Worm (Caenorhabditis elegans) whole organism, L4 larva: ENCODE data around the gene knl-1.

Experiments used
- F49E8.2 ChIP-seq: sonication (generic microtip); optimal IDR thresholded peaks from 2 replicates; lab custom pipeline; 2016; ENCODE audit warnings: missing compliant biosample characterization, mild to moderate bottlenecking, missing genetic modification characterization, borderline replicate concordance
- R02D3.7 ChIP-seq: fragments of 150-350 bp; sonication (generic microtip); optimal IDR thresholded peaks from 3 replicates; lab custom pipeline; 2014; ENCODE audit warnings: missing biosample characterization, missing genetic modification characterization
- T20F7.1 ChIP-seq: fragments of 200-800 bp; sonication (Bioruptor generic); optimal IDR thresholded peaks from 2 replicates; lab custom pipeline; 2018; ENCODE audit warnings: mild to moderate bottlenecking, missing genetic modification characterization, missing compliant biosample characterization
- Y48G9A.11 ChIP-seq: fragments of 200-800 bp; sonication (Bioruptor generic); IDR thresholded peaks from 2 replicates; pipeline ENCODE4 v1.3.6; 2022; ENCODE audit warnings: missing genetic modification reagents, missing genetic modification characterization, missing compliant biosample characterization
- Y75B8A.6 ChIP-seq: fragments of 200-800 bp; sonication (Bioruptor generic); IDR thresholded peaks from 2 replicates; pipeline ENCODE4 v1.3.6; 2022; ENCODE audit warnings: missing genetic modification reagents, missing genetic modification characterization, missing compliant biosample characterization
- ZK337.2 ChIP-seq: fragments of 200-800 bp; sonication (Bioruptor generic); IDR thresholded peaks from 2 replicates; pipeline ENCODE4 v1.3.6; 2022; ENCODE audit warnings: missing genetic modification reagents, missing genetic modification characterization, missing compliant biosample characterization
- aly-2 ChIP-seq: sonication (generic microtip); optimal IDR thresholded peaks from 2 replicates; lab custom pipeline; 2018; ENCODE audit warnings: missing biosample characterization, missing genetic modification characterization
- arid-1 ChIP-seq: fragments of 200-800 bp; sonication (Bioruptor generic); conservative IDR thresholded peaks from 2 replicates; pipeline ENCODE4 v1.3.6; 2022; ENCODE audit warnings: missing genetic modification reagents, missing genetic modification characterization, missing compliant biosample characterization
- ceh-20 ChIP-seq: fragments of 200-800 bp; sonication (Bioruptor generic); IDR thresholded peaks from 2 replicates; pipeline ENCODE4 v1.3.6; 2022; ENCODE audit warnings: missing genetic modification reagents, missing genetic modification characterization, missing compliant biosample characterization
- ceh-28 ChIP-seq: fragments of 150-350 bp; optimal IDR thresholded peaks from 2 replicates; lab custom pipeline; 2014; ENCODE audit warnings: missing biosample characterization, missing genetic modification reagents, missing genetic modification characterization
- ceh-32 ChIP-seq: sonication (generic microtip); optimal IDR thresholded peaks from 2 replicates; lab custom pipeline; 2016; ENCODE audit warnings: mild to moderate bottlenecking, missing genetic modification characterization, missing compliant biosample characterization; ENCODE audit not compliant: poor library complexity
- ceh-44 ChIP-seq: fragments of 200-800 bp; sonication (Bioruptor generic); IDR thresholded peaks from 2 replicates; pipeline ENCODE4 v1.3.6; 2022; ENCODE audit warnings: missing genetic modification reagents, missing genetic modification characterization, missing compliant biosample characterization
- ceh-82 ChIP-seq: sonication (generic microtip); optimal IDR thresholded peaks from 2 replicates; lab custom pipeline; 2017; ENCODE audit warnings: missing biosample characterization, missing genetic modification characterization
- daf-8 ChIP-seq: fragments of 200-800 bp; sonication (Bioruptor generic); IDR thresholded peaks from 2 replicates; pipeline ENCODE4 v1.3.6; 2022; ENCODE audit warnings: missing genetic modification characterization, missing compliant biosample characterization
- dmd-6 ChIP-seq: fragments of 200-800 bp; sonication (Bioruptor generic); IDR thresholded peaks from 2 replicates; pipeline ENCODE4 v1.3.6; 2022; ENCODE audit warnings: missing genetic modification reagents, missing genetic modification characterization, missing compliant biosample characterization
- dmd-9 ChIP-seq: fragments of 200-800 bp; sonication (Bioruptor generic); IDR thresholded peaks from 2 replicates; pipeline ENCODE4 v1.3.6; 2022; ENCODE audit warnings: missing genetic modification reagents, missing genetic modification characterization, missing compliant biosample characterization
- dpl-1 ChIP-seq: fragments of 150-350 bp; optimal IDR thresholded peaks from 2 replicates; lab custom pipeline; 2014; ENCODE audit warnings: missing biosample characterization, missing genetic modification reagents, missing genetic modification characterization
- duxl-1 ChIP-seq: sonication (generic microtip); optimal IDR thresholded peaks from 2 replicates; lab custom pipeline; 2016; ENCODE audit warnings: mild to moderate bottlenecking, missing genetic modification characterization, moderate library complexity, missing compliant biosample characterization; ENCODE audit not compliant: poor library complexity
- egl-27 ChIP-seq: sonication (generic microtip); optimal IDR thresholded peaks from 3 replicates; lab custom pipeline; 2017; ENCODE audit warnings: missing biosample characterization, missing genetic modification reagents, missing genetic modification characterization
- egl-43 ChIP-seq: fragments of 200-800 bp; sonication (Bioruptor generic); IDR thresholded peaks from 2 replicates; pipeline ENCODE4 v1.3.6; 2022; ENCODE audit warnings: missing genetic modification reagents, missing genetic modification characterization, missing compliant biosample characterization
- fkh-10 ChIP-seq: fragments of 150-350 bp; optimal IDR thresholded peaks from 2 replicates; lab custom pipeline; 2014; ENCODE audit warnings: missing biosample characterization, missing genetic modification reagents, missing genetic modification characterization
- fos-1 ChIP-seq: fragments of 150-350 bp; optimal IDR thresholded peaks from 2 replicates; lab custom pipeline; 2014; ENCODE audit warnings: missing biosample characterization, missing genetic modification characterization
- gei-8 ChIP-seq: fragments of 200-800 bp; sonication (Bioruptor generic); optimal IDR thresholded peaks from 2 replicates; lab custom pipeline; 2018; ENCODE audit warnings: mild to moderate bottlenecking, missing genetic modification characterization, missing compliant biosample characterization
- hif-1 ChIP-seq, 2 experiments: sonication (generic microtip); optimal IDR thresholded peaks; 2 replicates each; lab custom pipeline; 2016 to 2017; ENCODE audit warnings: missing compliant biosample characterization in 2 of 2, missing genetic modification characterization in 2 of 2, missing genetic modification reagents in 2 of 2, missing genotype in 2 of 2, mild to moderate bottlenecking in 1 of 2
- hlh-30 ChIP-seq: sonication (generic microtip); optimal IDR thresholded peaks from 2 replicates; lab custom pipeline; 2017; ENCODE audit warnings: antibody characterized with exemption, mild to moderate bottlenecking, missing genetic modification characterization, missing compliant biosample characterization; ENCODE audit not compliant: insufficient read depth
- lim-7 ChIP-seq: fragments of 200-800 bp; sonication (Bioruptor generic); IDR thresholded peaks from 2 replicates; pipeline ENCODE4 v1.3.6; 2022; ENCODE audit warnings: missing genetic modification characterization, missing compliant biosample characterization
- lin-13 ChIP-seq: fragments of 150-350 bp; optimal IDR thresholded peaks from 2 replicates; lab custom pipeline; 2014; ENCODE audit warnings: missing biosample characterization, missing genetic modification reagents, missing genetic modification characterization
- lin-38 ChIP-seq: fragments of 200-800 bp; sonication (Bioruptor generic); IDR thresholded peaks from 2 replicates; pipeline ENCODE4 v1.3.6; 2022; ENCODE audit warnings: missing genetic modification reagents, missing genetic modification characterization, missing compliant biosample characterization
- lir-3 ChIP-seq: sonication (generic microtip); optimal IDR thresholded peaks from 2 replicates; lab custom pipeline; 2016; ENCODE audit warnings: mild to moderate bottlenecking, missing genetic modification characterization, missing compliant biosample characterization
- madf-5 ChIP-seq, 2 experiments: fragments of 200-800 bp; sonication (Bioruptor generic); IDR thresholded peaks; 2 replicates each; pipeline ENCODE4 v1.3.6; 2022; ENCODE audit warnings: missing compliant biosample characterization in 2 of 2, missing genetic modification characterization in 2 of 2
- madf-9 ChIP-seq: fragments of 200-800 bp; sonication (Bioruptor generic); conservative IDR thresholded peaks from 2 replicates; pipeline ENCODE4 v1.3.6; 2022; ENCODE audit warnings: missing genetic modification reagents, missing genetic modification characterization, missing compliant biosample characterization
- mxl-2 ChIP-seq: fragments of 200-800 bp; sonication (Bioruptor generic); conservative IDR thresholded peaks from 2 replicates; pipeline ENCODE4 v1.3.6; 2022; ENCODE audit warnings: missing genetic modification reagents, missing genetic modification characterization, missing compliant biosample characterization
- mxl-3 ChIP-seq: fragments of 200-800 bp; sonication (Bioruptor generic); optimal IDR thresholded peaks from 2 replicates; lab custom pipeline; 2018; ENCODE audit warnings: mild to moderate bottlenecking, missing genetic modification characterization, missing compliant biosample characterization
- nhr-10 ChIP-seq: fragments of 150-350 bp; optimal IDR thresholded peaks from 2 replicates; lab custom pipeline; 2014; ENCODE audit warnings: missing biosample characterization, missing genetic modification characterization
- nhr-11 ChIP-seq: fragments of 150-350 bp; optimal IDR thresholded peaks from 2 replicates; lab custom pipeline; 2014; ENCODE audit warnings: missing biosample characterization, missing genetic modification characterization
- nhr-25 ChIP-seq: sonication (generic microtip); optimal IDR thresholded peaks from 2 replicates; lab custom pipeline; 2017; ENCODE audit warnings: missing genetic modification characterization, mild to moderate bottlenecking, missing compliant biosample characterization, antibody characterized with exemption, moderate library complexity, borderline replicate concordance; ENCODE audit not compliant: insufficient read depth
- nhr-28 ChIP-seq: fragments of 150-350 bp; optimal IDR thresholded peaks from 2 replicates; lab custom pipeline; 2014; ENCODE audit warnings: missing biosample characterization, missing genetic modification characterization
- nhr-77 ChIP-seq: fragments of 150-350 bp; optimal IDR thresholded peaks from 2 replicates; lab custom pipeline; 2014; ENCODE audit warnings: missing biosample characterization, missing genetic modification characterization
- php-3 ChIP-seq: fragments of 200-800 bp; sonication (Bioruptor generic); IDR thresholded peaks from 2 replicates; pipeline ENCODE4 v1.3.6; 2022; ENCODE audit warnings: missing genetic modification reagents, missing genetic modification characterization, missing compliant biosample characterization
- pqm-1 ChIP-seq: sonication (generic microtip); optimal IDR thresholded peaks from 2 replicates; lab custom pipeline; 2017; ENCODE audit warnings: missing biosample characterization, missing genetic modification characterization
- sdz-12 ChIP-seq: fragments of 200-800 bp; sonication (Bioruptor generic); optimal IDR thresholded peaks from 2 replicates; lab custom pipeline; 2018; ENCODE audit warnings: mild to moderate bottlenecking, missing genetic modification characterization, missing compliant biosample characterization
- set-16 ChIP-seq: fragments of 200-800 bp; sonication (Bioruptor generic); IDR thresholded peaks from 2 replicates; pipeline ENCODE4 v1.3.6; 2022; ENCODE audit warnings: missing genetic modification reagents, missing genetic modification characterization, missing compliant biosample characterization
- snpc-1.2 ChIP-seq: fragments of 200-800 bp; sonication (Bioruptor generic); IDR thresholded peaks from 2 replicates; pipeline ENCODE4 v1.3.6; 2022; ENCODE audit warnings: missing genetic modification reagents, missing genetic modification characterization, missing compliant biosample characterization
- snpc-4 ChIP-seq: fragments of 150-350 bp; optimal IDR thresholded peaks from 2 replicates; lab custom pipeline; 2014; ENCODE audit warnings: missing biosample characterization, missing genetic modification characterization
- spr-1 ChIP-seq: sonication (generic microtip); optimal IDR thresholded peaks from 2 replicates; lab custom pipeline; 2016; ENCODE audit warnings: mild to moderate bottlenecking, missing genetic modification characterization, missing compliant biosample characterization
- tra-1 ChIP-seq: fragments of 200-800 bp; sonication (Bioruptor generic); IDR thresholded peaks from 2 replicates; pipeline ENCODE4 v1.3.6; 2022; ENCODE audit warnings: missing genetic modification reagents, missing genetic modification characterization, missing compliant biosample characterization
- unc-62 ChIP-seq, 3 experiments: fragments of 150-350 bp in 1 of 3; sonication (generic microtip); optimal IDR thresholded peaks in 2 of 3; peaks in 1 of 3; 1 replicate in 1 of 3; 2 replicates in 2 of 3; lab custom pipeline; 2014 to 2017; ENCODE audit warnings: missing biosample characterization in 3 of 3, missing genetic modification characterization in 3 of 3, missing genetic modification reagents in 3 of 3, missing genotype in 1 of 3
- ztf-7 ChIP-seq: fragments of 150-350 bp; optimal IDR thresholded peaks from 2 replicates; lab custom pipeline; 2014; ENCODE audit warnings: missing biosample characterization, missing genetic modification characterization

knl-1 gene

ce11 chrIII:8201117-8201516, 49.3 kb upstream of the knl-1 start, which contains the start of gene unc-36:
Gene unc-36 (minus strand): TSS chrIII:8201217.
- TF ChIP-seq Y75B8A.6 (no peak), duxl-1 (tag; lab: Kevin White, UChicago) (no peak), ZK337.2 (GFP tag; lab: Robert Waterston, UW) (no peak), dmd-6 (no peak), dmd-9 (GFP tag; lab: Robert Waterston, UW) (no peak), fos-1 (tag; lab: Kevin White, UChicago) (no peak), lin-38 (GFP tag; lab: Robert Waterston, UW) (no peak), sdz-12 (no peak), nhr-28 (tag; lab: Kevin White, UChicago) (no peak), mxl-2 (GFP tag; lab: Robert Waterston, UW) (no peak), R02D3.7 (tag; lab: Kevin White, UChicago) (no peak), spr-1 (tag; lab: Kevin White, UChicago) (no peak), dpl-1 (no peak)

ce11 chrIII:8201760-8202159, 48.7 kb upstream of the knl-1 start:
- no peak for TF ChIP-seq php-3
- no peak for TF ChIP-seq lir-3 (tag; lab: Kevin White, UChicago)
- no peak for TF ChIP-seq T20F7.1
- TF ChIP-seq lin-38 (GFP tag; lab: Robert Waterston, UW), result no peak
- TF ChIP-seq ceh-20 (GFP tag; lab: Robert Waterston, UW), result 0 out of 2 replicates have a peak, but pooled peaks have one; percentile 10
- TF ChIP-seq dpl-1, result peak; percentile 6
- no peak for TF ChIP-seq aly-2 (tag; lab: Kevin White, UChicago)
- no peak for TF ChIP-seq ztf-7
- no peak for TF ChIP-seq snpc-1.2
- TF ChIP-seq hif-1 (tag; optimal IDR thresholded peaks at IDR 0.05; lab: Kevin White, UChicago), result no peak
- no peak for TF ChIP-seq R02D3.7 (tag; lab: Kevin White, UChicago)
- no peak for TF ChIP-seq ceh-82 (tag; lab: Kevin White, UChicago)
- no peak for TF ChIP-seq fos-1 (tag; lab: Kevin White, UChicago)
- no peak for TF ChIP-seq nhr-28 (tag; lab: Kevin White, UChicago)
- TF ChIP-seq F49E8.2 (tag; lab: Kevin White, UChicago), result no peak
- TF ChIP-seq daf-8 (GFP tag; lab: Robert Waterston, UW), result no peak
- no peak for TF ChIP-seq madf-5 (GFP tag; IDR thresholded peaks at IDR 0.05; lab: Robert Waterston, UW)
- TF ChIP-seq duxl-1 (tag; lab: Kevin White, UChicago), result no peak
- TF ChIP-seq fkh-10 (GFP tag; lab: Kevin White, UChicago), result peak; percentile 45
- TF ChIP-seq ceh-28 (tag; lab: Kevin White, UChicago), result peak; percentile 22
- TF ChIP-seq sdz-12, result no peak
- TF ChIP-seq lin-13 (GFP tag; lab: Kevin White, UChicago), result no peak
- no peak for TF ChIP-seq arid-1 (GFP tag; lab: Robert Waterston, UW)
- no peak for TF ChIP-seq mxl-3 (GFP tag; lab: Kevin White, UChicago)
- no peak for TF ChIP-seq ceh-44 (GFP tag; lab: Robert Waterston, UW)
- TF ChIP-seq unc-62 (GFP tag; optimal IDR thresholded peaks at IDR 0.05 in 1 of 2; lab: Kevin White, UChicago), result peak in 1 of 2 experiments; percentile 28
- TF ChIP-seq unc-62 (tag; optimal IDR thresholded peaks at IDR 0.05; lab: Kevin White, UChicago), result no peak
- TF ChIP-seq nhr-77 (tag; lab: Kevin White, UChicago), result no peak
- TF ChIP-seq nhr-10 (tag; lab: Kevin White, UChicago), result no peak
- no peak for TF ChIP-seq dmd-9 (GFP tag; lab: Robert Waterston, UW)
- TF ChIP-seq tra-1 (GFP tag; lab: Robert Waterston, UW), result no peak
- no peak for TF ChIP-seq egl-43
- TF ChIP-seq Y48G9A.11 (GFP tag; lab: Robert Waterston, UW), result no peak
- TF ChIP-seq egl-27 (tag; lab: Kevin White, UChicago), result no peak
- TF ChIP-seq nhr-11 (tag; lab: Kevin White, UChicago), result peak; percentile 45
- TF ChIP-seq madf-9 (GFP tag; lab: Robert Waterston, UW), result no peak
- TF ChIP-seq pqm-1 (tag; lab: Kevin White, UChicago), result no peak
- no peak for TF ChIP-seq nhr-25 (tag; lab: Kevin White, UChicago)
- no peak for TF ChIP-seq gei-8 (GFP tag; lab: Kevin White, UChicago)
- no peak for TF ChIP-seq set-16 (GFP tag; lab: Robert Waterston, UW)
- no peak for TF ChIP-seq lim-7 (GFP tag; lab: Robert Waterston, UW)
- TF ChIP-seq hlh-30, result peak; percentile 66
- TF ChIP-seq ceh-32, result no peak
- no peak for TF ChIP-seq snpc-4 (tag; lab: Kevin White, UChicago)
